Fruit fly (Drosophila melanogaster): ENCODE measurements around the gene CG17376.
A peak's percentile ranks its signal among the peaks of the same experiment; 100 is the strongest.

The CG17376 gene

dm6 chr2L:6751037-6751436 is 49.7 kb downstream of the CG17376 start:
- TF ChIP-seq CG14655 (GFP tag; optimal IDR thresholded peaks at IDR 0.05) (no peak), CG17806 (tag; optimal IDR thresholded peaks at IDR 0.05) (no peak), rn (GFP tag; IDR thresholded peaks at IDR 0.05) (0 out of 2 replicates have a peak, but pooled peaks have one; percentile 8), CG4496 (GFP tag; IDR thresholded peaks at IDR 0.05) (0 out of 3 replicates have a peak, but pooled peaks have one; percentile 28), CG32121 (GFP tag; IDR thresholded peaks at IDR 0.05) (peak; percentile 63; the same call in 1 of the 2 replicates)
